Worm (Caenorhabditis elegans) whole organism, L1 larva: ENCODE results near the gene rnf-113.

Source experiments
- ama-1 ChIP-seq: fragments of 150-350 bp; optimal IDR thresholded peaks from 2 replicates; lab custom pipeline; 2014
- hpl-2 ChIP-seq: fragments of 150-350 bp; optimal IDR thresholded peaks from 2 replicates; lab custom pipeline; 2014; ENCODE audit warnings: missing biosample characterization, missing genetic modification reagents, missing genetic modification characterization
- lin-39 ChIP-seq: fragments of 150-350 bp; optimal IDR thresholded peaks from 2 replicates; lab custom pipeline; 2014; ENCODE audit warnings: missing biosample characterization, missing genetic modification reagents, missing genetic modification characterization
- pax-3 ChIP-seq: fragments of 200-800 bp; sonication (Bioruptor generic); optimal IDR thresholded peaks from 2 replicates; lab custom pipeline; 2018; ENCODE audit warnings: mild to moderate bottlenecking, missing genetic modification characterization, moderate library complexity, missing compliant biosample characterization
- sup-37 ChIP-seq: fragments of 200-800 bp; sonication (Bioruptor generic); optimal IDR thresholded peaks from 2 replicates; lab custom pipeline; 2018; ENCODE audit warnings: mild to moderate bottlenecking, missing genetic modification characterization, missing compliant biosample characterization

DNA sequence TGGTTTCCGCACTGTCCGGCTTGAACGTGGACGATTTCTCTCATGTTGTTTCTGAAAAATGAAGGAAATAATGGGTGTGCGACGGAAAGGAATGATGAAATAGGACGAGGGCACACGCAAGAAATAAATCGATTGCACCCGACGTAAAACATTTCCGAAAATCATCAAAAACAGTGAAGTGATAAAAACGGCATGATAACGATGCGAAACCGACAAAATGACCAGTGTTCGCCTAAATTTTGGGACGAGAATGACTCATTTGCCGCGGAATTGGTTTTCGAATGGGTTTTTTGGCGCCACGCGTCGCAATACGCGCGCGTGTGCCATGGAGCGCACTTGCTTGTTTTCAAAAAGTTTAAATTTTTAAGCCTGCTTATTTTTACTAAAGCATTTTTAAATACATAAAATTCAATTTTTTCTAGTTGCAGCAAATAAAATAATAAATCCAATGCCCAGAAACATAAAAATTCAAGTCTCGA, 15.0 kb downstream of the rnf-113 start, which contains the start of the genes tbb-1 and rib-2:
- no peak for TF ChIP-seq lin-39 (tag; lab: Kevin White, UChicago)
- no peak for TF ChIP-seq ama-1 (lab: Kevin White, UChicago)
- no peak for TF ChIP-seq sup-37 (GFP tag; lab: Kevin White, UChicago)
- no peak for TF ChIP-seq hpl-2 (GFP tag; lab: Kevin White, UChicago)
- TF ChIP-seq pax-3 (tag; lab: Kevin White, UChicago) = no peak
